Worm (Caenorhabditis elegans) whole organism, late embryonic: ENCODE results near the gene C34C12.9.

Experiments used
- C38D4.7 ChIP-seq: fragments of 200-800 bp; sonication (Bioruptor generic); optimal IDR thresholded peaks from 2 replicates; lab custom pipeline; 2018; ENCODE audit warnings: mild to moderate bottlenecking, missing genetic modification characterization, moderate library complexity, missing compliant biosample characterization
- F13H6.1 ChIP-seq: sonication (generic microtip); optimal IDR thresholded peaks from 2 replicates; lab custom pipeline; 2016; ENCODE audit warnings: missing genetic modification characterization, missing compliant biosample characterization
- ahr-1 ChIP-seq: sonication (generic microtip); optimal IDR thresholded peaks from 2 replicates; lab custom pipeline; 2016; ENCODE audit warnings: missing genetic modification characterization, missing compliant biosample characterization
- ceh-45 ChIP-seq: fragments of 200-800 bp; sonication (Bioruptor generic); IDR thresholded peaks from 2 replicates; pipeline ENCODE4 v1.3.6; 2022; ENCODE audit warnings: missing genetic modification reagents, missing genetic modification characterization, missing compliant biosample characterization
- elt-4 ChIP-seq: sonication (generic microtip); optimal IDR thresholded peaks from 2 replicates; lab custom pipeline; 2016; ENCODE audit warnings: missing genetic modification characterization, missing compliant biosample characterization
- eyg-1 ChIP-seq: sonication (generic microtip); optimal IDR thresholded peaks from 2 replicates; lab custom pipeline; 2016; ENCODE audit warnings: missing genotype, missing genetic modification characterization, missing compliant biosample characterization
- lin-11 ChIP-seq: fragments of 200-800 bp; sonication (Bioruptor generic); optimal IDR thresholded peaks from 2 replicates; lab custom pipeline; 2018; ENCODE audit warnings: mild to moderate bottlenecking, missing genetic modification characterization, missing compliant biosample characterization
- nhr-11 ChIP-seq: fragments of 150-350 bp; optimal IDR thresholded peaks from 2 replicates; lab custom pipeline; 2014; ENCODE audit warnings: missing biosample characterization, missing genetic modification characterization
- pha-4 ChIP-seq: fragments of 150-350 bp; optimal IDR thresholded peaks from 2 replicates; lab custom pipeline; 2018; ENCODE audit warnings: missing biosample characterization, missing genetic modification reagents, missing genetic modification characterization
- pqm-1 ChIP-seq: sonication (generic microtip); optimal IDR thresholded peaks from 2 replicates; lab custom pipeline; 2016; ENCODE audit warnings: missing genetic modification characterization, missing compliant biosample characterization
- ref-2 ChIP-seq: sonication (generic microtip); optimal IDR thresholded peaks from 2 replicates; lab custom pipeline; 2016; ENCODE audit warnings: missing genetic modification characterization, missing compliant biosample characterization
- sox-2 ChIP-seq: fragments of 200-800 bp; sonication (Bioruptor generic); IDR thresholded peaks from 2 replicates; pipeline ENCODE4 v1.3.6; 2022; ENCODE audit warnings: missing genetic modification reagents, missing genetic modification characterization, missing compliant biosample characterization
- sox-4 ChIP-seq: sonication (generic microtip); optimal IDR thresholded peaks from 2 replicates; lab custom pipeline; 2017; ENCODE audit warnings: mild to moderate bottlenecking, missing genetic modification characterization, inconsistent platforms, missing compliant biosample characterization

DNA sequence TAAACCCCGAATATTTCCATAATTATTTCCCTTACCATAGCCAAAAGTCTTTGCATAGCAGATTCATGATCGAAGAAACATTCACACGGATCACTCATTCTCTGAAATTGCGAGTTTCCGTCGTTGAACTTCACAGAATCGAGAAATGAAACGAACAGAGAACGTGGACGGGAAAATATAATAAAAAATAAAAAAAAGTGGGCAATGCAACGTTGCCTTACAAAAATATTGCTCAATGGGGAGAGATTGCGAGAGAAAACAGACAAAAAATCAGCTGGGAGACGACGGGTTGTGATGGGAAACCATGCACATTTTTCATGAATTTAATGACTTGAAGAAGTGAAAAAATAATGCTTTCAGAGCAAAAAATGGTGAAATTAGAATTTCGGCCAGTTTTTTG lies 5.7 kb downstream of the C34C12.9 start, which contains the start of gene smim-14:
- no peak for TF ChIP-seq F13H6.1 (tag; lab: Kevin White, UChicago)
- TF ChIP-seq ceh-45 (GFP tag; lab: Robert Waterston, UW): no peak
- TF ChIP-seq pqm-1 (tag; lab: Kevin White, UChicago): no peak
- TF ChIP-seq eyg-1 (tag; lab: Kevin White, UChicago): no peak
- TF ChIP-seq sox-4 (tag; lab: Kevin White, UChicago): no peak
- no peak for TF ChIP-seq nhr-11 (tag; lab: Kevin White, UChicago)
- no peak for TF ChIP-seq elt-4
- no peak for TF ChIP-seq C38D4.7
- TF ChIP-seq sox-2: no peak
- TF ChIP-seq pha-4: no peak
- TF ChIP-seq lin-11 (tag; lab: Kevin White, UChicago): no peak
- no peak for TF ChIP-seq ahr-1 (tag; lab: Kevin White, UChicago)
- TF ChIP-seq ref-2 (tag; lab: Kevin White, UChicago): no peak
